Worm (Caenorhabditis elegans) whole organism, midembryonic: ENCODE data around the gene let-2.

Experiments
- T22C8.4 ChIP-seq: fragments of 200-800 bp; sonication (Bioruptor generic); IDR thresholded peaks from 2 replicates; pipeline ENCODE4 v1.3.6; 2022; ENCODE audit warnings: missing genetic modification characterization, missing compliant biosample characterization
- flt-1 ChIP-seq: fragments of 200-800 bp; sonication (Bioruptor generic); IDR thresholded peaks from 2 replicates; pipeline ENCODE4 v1.3.6; 2022; ENCODE audit warnings: missing genetic modification characterization, missing compliant biosample characterization
- klf-2 ChIP-seq: fragments of 200-800 bp; sonication (Bioruptor generic); conservative IDR thresholded peaks from 2 replicates; pipeline ENCODE4 v1.3.6; 2022; ENCODE audit warnings: missing genetic modification reagents, missing genetic modification characterization, missing compliant biosample characterization
- tab-1 ChIP-seq: fragments of 200-800 bp; sonication (Bioruptor generic); IDR thresholded peaks from 2 replicates; pipeline ENCODE4 v1.3.6; 2022; ENCODE audit warnings: missing genetic modification characterization, missing compliant biosample characterization
- ztf-23 ChIP-seq: fragments of 200-800 bp; sonication (Bioruptor generic); IDR thresholded peaks from 2 replicates; pipeline ENCODE4 v1.3.6; 2022; ENCODE audit warnings: missing genetic modification reagents, missing genetic modification characterization, missing compliant biosample characterization
- ztf-29 ChIP-seq: fragments of 200-800 bp; sonication (Bioruptor generic); IDR thresholded peaks from 2 replicates; pipeline ENCODE4 v1.3.6; 2022; ENCODE audit warnings: missing genetic modification reagents, missing genetic modification characterization, missing compliant biosample characterization

ce11 chrX:16411985-16412384, 22.8 kb upstream of the let-2 start:
- TF ChIP-seq ztf-23 (GFP tag; lab: Robert Waterston, UW) (no peak), tab-1 (GFP tag; lab: Robert Waterston, UW) (no peak), ztf-29 (GFP tag; lab: Robert Waterston, UW) (no peak), flt-1 (no peak), T22C8.4 (no peak), klf-2 (GFP tag; lab: Robert Waterston, UW) (no peak)
